Fruit fly (Drosophila melanogaster) whole organism, embryonic: Measurements from ENCODE around the gene CycA.

ENCODE experiments used
- BtbVII ChIP-seq: fragments of 200-800 bp; sonication (Bioruptor generic); optimal IDR thresholded peaks from 3 replicates; lab custom pipeline; 2017; ENCODE audit warnings: missing biosample characterization, mild to moderate bottlenecking, missing genetic modification characterization
- CG10366 ChIP-seq: fragments of 200-800 bp; sonication (Bioruptor generic); IDR thresholded peaks from 2 replicates; pipeline ENCODE4 v1.3.6; 2022; ENCODE audit warnings: missing biosample characterization, missing genetic modification characterization
- CG14860 ChIP-seq: fragments of 200-800 bp; sonication (Bioruptor generic); IDR thresholded peaks from 3 replicates; pipeline ENCODE4 v1.3.6; 2022; ENCODE audit warnings: missing biosample characterization, missing genetic modification characterization; ENCODE audit not compliant: partially characterized antibody
- CG15269 ChIP-seq: fragments of 200-800 bp; sonication (Bioruptor generic); optimal IDR thresholded peaks from 2 replicates; lab custom pipeline; 2018; ENCODE audit warnings: missing biosample characterization, mild to moderate bottlenecking, missing genetic modification characterization, moderate library complexity
- CG17186 ChIP-seq: fragments of 200-800 bp; sonication (Bioruptor generic); optimal IDR thresholded peaks from 3 replicates; lab custom pipeline; 2017; ENCODE audit warnings: missing biosample characterization, missing genetic modification reagents, missing genetic modification characterization
- CG17829 ChIP-seq: fragments of 200-800 bp; optimal IDR thresholded peaks from 2 replicates; lab custom pipeline; 2019; ENCODE audit warnings: missing biosample characterization, mild to moderate bottlenecking, missing genetic modification characterization, moderate library complexity
- CG18262 ChIP-seq: fragments of 200-800 bp; optimal IDR thresholded peaks from 3 replicates; lab custom pipeline; 2019; ENCODE audit warnings: missing biosample characterization, mild to moderate bottlenecking, missing genetic modification characterization, moderate library complexity
- CG18599 ChIP-seq: fragments of 200-800 bp; sonication (Bioruptor generic); optimal IDR thresholded peaks from 3 replicates; lab custom pipeline; 2017; ENCODE audit warnings: missing biosample characterization, missing genetic modification characterization, mild to moderate bottlenecking, moderate library complexity, missing genetic modification reagents
- CG18764 ChIP-seq: fragments of 200-800 bp; sonication (Bioruptor generic); optimal IDR thresholded peaks from 3 replicates; lab custom pipeline; 2016; ENCODE audit warnings: missing biosample characterization, missing genetic modification characterization
- CG2116 ChIP-seq: fragments of 200-800 bp; sonication (Bioruptor generic); optimal IDR thresholded peaks from 3 replicates; lab custom pipeline; 2018; ENCODE audit warnings: missing biosample characterization, mild to moderate bottlenecking, missing genetic modification characterization
- CG2712 ChIP-seq: fragments of 200-800 bp; optimal IDR thresholded peaks from 3 replicates; lab custom pipeline; 2019; ENCODE audit warnings: missing biosample characterization, mild to moderate bottlenecking, missing genetic modification characterization, moderate library complexity
- CG4617 ChIP-seq: fragments of 200-800 bp; sonication (Bioruptor generic); optimal IDR thresholded peaks from 3 replicates; lab custom pipeline; 2016; ENCODE audit warnings: missing biosample characterization, missing genetic modification characterization, borderline replicate concordance
- CG5180 ChIP-seq: fragments of 200-800 bp; sonication (Bioruptor generic); optimal IDR thresholded peaks from 3 replicates; lab custom pipeline; 2017; ENCODE audit warnings: missing biosample characterization, missing genetic modification characterization, mild to moderate bottlenecking, moderate library complexity, missing genetic modification reagents
- CG6654 ChIP-seq: fragments of 200-800 bp; sonication (Bioruptor generic); optimal IDR thresholded peaks from 2 replicates; lab custom pipeline; 2017; ENCODE audit warnings: missing biosample characterization, mild to moderate bottlenecking, missing genetic modification characterization
- CG7928 ChIP-seq: fragments of 200-800 bp; sonication (Bioruptor generic); optimal IDR thresholded peaks from 2 replicates; lab custom pipeline; 2017; ENCODE audit warnings: missing biosample characterization, mild to moderate bottlenecking, missing genetic modification characterization
- CG9437 ChIP-seq: fragments of 200-800 bp; sonication (Bioruptor generic); optimal IDR thresholded peaks from 2 replicates; lab custom pipeline; 2018; ENCODE audit warnings: missing biosample characterization, mild to moderate bottlenecking, missing genetic modification characterization
- CG9727 ChIP-seq: fragments of 200-800 bp; sonication (Bioruptor generic); optimal IDR thresholded peaks from 3 replicates; lab custom pipeline; 2017; ENCODE audit warnings: missing biosample characterization, mild to moderate bottlenecking, missing genetic modification characterization
- CG9876 ChIP-seq: fragments of 200-800 bp; sonication (Bioruptor generic); optimal IDR thresholded peaks from 2 replicates; lab custom pipeline; 2016; ENCODE audit warnings: missing biosample characterization, missing genetic modification characterization
- Dp ChIP-seq: fragments of 200-800 bp; sonication (Bioruptor generic); optimal IDR thresholded peaks from 2 replicates; lab custom pipeline; 2018; ENCODE audit warnings: missing biosample characterization, mild to moderate bottlenecking, missing genetic modification characterization, moderate library complexity
- Elba2 ChIP-seq: fragments of 200-800 bp; sonication (Bioruptor generic); optimal IDR thresholded peaks from 3 replicates; lab custom pipeline; 2016; ENCODE audit warnings: missing biosample characterization, missing genetic modification characterization
- Fer3 ChIP-seq: fragments of 200-800 bp; sonication (Bioruptor generic); optimal IDR thresholded peaks from 2 replicates; lab custom pipeline; 2018; ENCODE audit warnings: missing biosample characterization, mild to moderate bottlenecking, missing genetic modification characterization, moderate library complexity
- Lhr ChIP-seq: fragments of 200-800 bp; sonication (Bioruptor generic); optimal IDR thresholded peaks from 3 replicates; lab custom pipeline; 2017; ENCODE audit warnings: mild to moderate bottlenecking, missing biosample characterization, missing genetic modification reagents, missing genetic modification characterization
- NFAT ChIP-seq: fragments of 200-800 bp; sonication (Bioruptor generic); IDR thresholded peaks from 2 replicates; pipeline ENCODE4 v1.3.6; 2022; ENCODE audit warnings: missing biosample characterization, missing genetic modification characterization
- PHDP ChIP-seq: fragments of 200-800 bp; sonication (Bioruptor generic); optimal IDR thresholded peaks from 3 replicates; lab custom pipeline; 2018; ENCODE audit warnings: missing biosample characterization, mild to moderate bottlenecking, missing genetic modification characterization, moderate library complexity
- Six4 ChIP-seq: fragments of 200-800 bp; sonication (Bioruptor generic); optimal IDR thresholded peaks from 2 replicates; lab custom pipeline; 2016; ENCODE audit warnings: missing biosample characterization, missing genetic modification characterization
- Sox100B ChIP-seq: fragments of 200-800 bp; sonication (Bioruptor generic); optimal IDR thresholded peaks from 3 replicates; lab custom pipeline; 2018; ENCODE audit warnings: missing biosample characterization, mild to moderate bottlenecking, missing genetic modification characterization
- Vsx1 ChIP-seq: fragments of 200-800 bp; sonication (Bioruptor generic); optimal IDR thresholded peaks from 2 replicates; lab custom pipeline; 2017; ENCODE audit warnings: missing biosample characterization, mild to moderate bottlenecking, missing genetic modification characterization, missing genetic modification reagents
- ap ChIP-seq: fragments of 200-800 bp; sonication (Bioruptor generic); IDR thresholded peaks from 2 replicates; pipeline ENCODE4 v1.3.6; 2022; ENCODE audit warnings: missing biosample characterization, missing genetic modification characterization
- bbx ChIP-seq: fragments of 200-800 bp; sonication (Bioruptor generic); IDR thresholded peaks from 2 replicates; pipeline ENCODE4 v1.3.6; 2022; ENCODE audit warnings: missing biosample characterization, missing genetic modification characterization; ENCODE audit not compliant: partially characterized antibody
- br ChIP-seq: fragments of >200 bp; optimal IDR thresholded peaks from 2 replicates; lab custom pipeline; 2017
- emc ChIP-seq: fragments of 200-800 bp; sonication (Bioruptor generic); optimal IDR thresholded peaks from 2 replicates; lab custom pipeline; 2016; ENCODE audit warnings: missing biosample characterization, missing genetic modification characterization
- fd64A ChIP-seq: fragments of 200-800 bp; sonication (Bioruptor generic); optimal IDR thresholded peaks from 3 replicates; lab custom pipeline; 2018; ENCODE audit warnings: missing biosample characterization, mild to moderate bottlenecking, missing genetic modification characterization
- fd96Cb ChIP-seq: fragments of 200-800 bp; sonication (Bioruptor generic); optimal IDR thresholded peaks from 2 replicates; lab custom pipeline; 2018; ENCODE audit warnings: missing biosample characterization, mild to moderate bottlenecking, missing genetic modification characterization, moderate library complexity
- grau ChIP-seq: fragments of 200-800 bp; optimal IDR thresholded peaks from 3 replicates; lab custom pipeline; 2019; ENCODE audit warnings: missing biosample characterization, mild to moderate bottlenecking, missing genetic modification characterization, moderate library complexity
- gt ChIP-seq: fragments of 200-800 bp; sonication (Bioruptor generic); IDR thresholded peaks from 2 replicates; pipeline ENCODE4 v1.3.6; 2022; ENCODE audit warnings: missing biosample characterization, missing genetic modification characterization
- knrl ChIP-seq: fragments of 200-800 bp; sonication (Bioruptor generic); IDR thresholded peaks from 3 replicates; pipeline ENCODE4 v1.3.6; 2022; ENCODE audit warnings: missing biosample characterization, missing genetic modification characterization; ENCODE audit not compliant: partially characterized antibody
- luna ChIP-seq: fragments of 200-800 bp; sonication (Bioruptor generic); optimal IDR thresholded peaks from 2 replicates; lab custom pipeline; 2016; ENCODE audit warnings: missing biosample characterization, missing genetic modification characterization
- maf-S ChIP-seq: fragments of 200-800 bp; sonication (Bioruptor generic); optimal IDR thresholded peaks from 2 replicates; lab custom pipeline; 2016; ENCODE audit warnings: missing biosample characterization, missing genetic modification characterization
- nom ChIP-seq: fragments of 200-800 bp; sonication (Bioruptor generic); optimal IDR thresholded peaks from 2 replicates; lab custom pipeline; 2017; ENCODE audit warnings: missing biosample characterization, missing genetic modification characterization, mild to moderate bottlenecking, moderate library complexity, missing genetic modification reagents
- seq ChIP-seq: fragments of 200-800 bp; sonication (Bioruptor generic); IDR thresholded peaks from 2 replicates; pipeline ENCODE4 v1.3.6; 2022; ENCODE audit warnings: missing biosample characterization, missing genetic modification characterization
- sim ChIP-seq: fragments of 200-800 bp; sonication (Bioruptor generic); IDR thresholded peaks from 2 replicates; pipeline ENCODE4 v1.3.6; 2022; ENCODE audit warnings: missing biosample characterization, missing genetic modification characterization
- sr ChIP-seq: fragments of 200-800 bp; sonication (Bioruptor generic); IDR thresholded peaks from 3 replicates; pipeline ENCODE4 v1.3.6; 2022; ENCODE audit warnings: missing biosample characterization, missing genetic modification characterization
- ssp ChIP-seq: fragments of 200-800 bp; sonication (Bioruptor generic); IDR thresholded peaks from 2 replicates; pipeline ENCODE4 v1.3.6; 2022; ENCODE audit warnings: missing biosample characterization, missing genetic modification characterization
- tll ChIP-seq, 2 experiments: fragments of 200-800 bp in 1 of 2; fragments of >200 bp in 1 of 2; sonication (Bioruptor generic) in 1 of 2; optimal IDR thresholded peaks; 2 replicates each; lab custom pipeline; 2017 to 2019; ENCODE audit warnings: missing biosample characterization in 2 of 2, missing genetic modification characterization in 2 of 2, mild to moderate bottlenecking in 1 of 2, moderate library complexity in 1 of 2
- unc-4 ChIP-seq: fragments of 200-800 bp; sonication (Bioruptor generic); IDR thresholded peaks from 2 replicates; pipeline ENCODE4 v1.3.6; 2022; ENCODE audit warnings: missing biosample characterization, missing genetic modification characterization; ENCODE audit not compliant: partially characterized antibody
- unpg ChIP-seq: fragments of 200-800 bp; sonication (Bioruptor generic); optimal IDR thresholded peaks from 3 replicates; lab custom pipeline; 2018; ENCODE audit warnings: missing biosample characterization, mild to moderate bottlenecking, missing genetic modification characterization, moderate library complexity
- vfl ChIP-seq: fragments of 200-800 bp; sonication (Bioruptor generic); optimal IDR thresholded peaks from 2 replicates; lab custom pipeline; 2016; ENCODE audit warnings: missing biosample characterization, missing genetic modification characterization
- vvl ChIP-seq: fragments of 200-800 bp; sonication (Bioruptor generic); IDR thresholded peaks from 2 replicates; pipeline ENCODE4 v1.3.6; 2022; ENCODE audit warnings: missing biosample characterization, missing genetic modification characterization
- yki ChIP-seq: fragments of >200 bp; optimal IDR thresholded peaks from 3 replicates; lab custom pipeline; 2018

Gene CycA

dm6 chr3L:11819639-11820456, 13.5 kb downstream of the CycA start (continued):
- TF ChIP-seq luna (no peak), yki (peak; percentile 39), sr (GFP tag; lab: Robert Waterston, UW) (no peak), CG10366 (GFP tag; lab: Robert Waterston, UW) (no peak), CG2712 (tag; lab: Kevin White, UChicago) (peak; percentile 39), seq (GFP tag; lab: Robert Waterston, UW) (no peak), unpg (GFP tag; lab: Kevin White, UChicago) (peak; percentile 43), CG4617 (GFP tag; lab: Kevin White, UChicago) (no peak), Fer3 (tag; lab: Kevin White, UChicago) (peak; percentile 55), CG9727 (no peak), Dp (no peak), unc-4 (peak; percentile 23; the same call in 1 of the 2 replicates), CG7928 (GFP tag; lab: Kevin White, UChicago) (no peak), fd96Cb (tag; lab: Kevin White, UChicago) (no peak), vfl (GFP tag; lab: Kevin White, UChicago) (no peak), br (lab: Kevin White, UChicago) (no peak), CG18599 (GFP tag; lab: Kevin White, UChicago) (peak; percentile 28), CG2116 (GFP tag; lab: Kevin White, UChicago) (no peak), CG14860 (no peak), maf-S (GFP tag; lab: Kevin White, UChicago) (no peak), knrl (GFP tag; lab: Robert Waterston, UW) (no peak), CG9437 (GFP tag; lab: Kevin White, UChicago) (peak; percentile 13), ap (GFP tag; lab: Robert Waterston, UW) (no peak), CG6654 (GFP tag; lab: Kevin White, UChicago) (no peak), CG15269 (no peak), Vsx1 (peak; percentile 73), CG18262 (tag; lab: Kevin White, UChicago) (peak; percentile 24), Six4 (GFP tag; lab: Kevin White, UChicago) (no peak), vvl (GFP tag; lab: Robert Waterston, UW) (peak; percentile 83), grau (peak; percentile 53), Lhr (GFP tag; lab: Kevin White, UChicago) (no peak), fd64A (GFP tag; lab: Kevin White, UChicago) (no peak), emc (GFP tag; lab: Kevin White, UChicago) (no peak), ssp (GFP tag; lab: Robert Waterston, UW) (no peak), Elba2 (GFP tag; lab: Kevin White, UChicago) (peak; percentile 71), CG9876 (no peak), tll (GFP tag; optimal IDR thresholded peaks at IDR 0.05; lab: Kevin White, UChicago) (no peak), CG17829 (tag; lab: Kevin White, UChicago) (peak; percentile 53), PHDP (tag; lab: Kevin White, UChicago) (peak; percentile 44), bbx (GFP tag; lab: Robert Waterston, UW) (no peak), gt (no peak), CG17186 (GFP tag; lab: Kevin White, UChicago) (no peak), CG5180 (no peak), CG18764 (GFP tag; lab: Kevin White, UChicago) (no peak), sim (no peak), Sox100B (no peak), NFAT (GFP tag; lab: Robert Waterston, UW) (peak; percentile 56; the same call in 1 of the 2 replicates), BtbVII (GFP tag; lab: Kevin White, UChicago) (peak; percentile 86), nom (no peak)
